Worm (Caenorhabditis elegans) whole organism, L1 larva: ENCODE measurements around the gene C54F6.20.

Experiments
- aha-1 ChIP-seq: fragments of 150-350 bp; optimal IDR thresholded peaks from 2 replicates; lab custom pipeline; 2014; ENCODE audit warnings: missing biosample characterization, missing genetic modification characterization
- zag-1 ChIP-seq: fragments of 150-350 bp; optimal IDR thresholded peaks from 2 replicates; lab custom pipeline; 2014; ENCODE audit warnings: missing biosample characterization, missing genetic modification characterization

DNA sequence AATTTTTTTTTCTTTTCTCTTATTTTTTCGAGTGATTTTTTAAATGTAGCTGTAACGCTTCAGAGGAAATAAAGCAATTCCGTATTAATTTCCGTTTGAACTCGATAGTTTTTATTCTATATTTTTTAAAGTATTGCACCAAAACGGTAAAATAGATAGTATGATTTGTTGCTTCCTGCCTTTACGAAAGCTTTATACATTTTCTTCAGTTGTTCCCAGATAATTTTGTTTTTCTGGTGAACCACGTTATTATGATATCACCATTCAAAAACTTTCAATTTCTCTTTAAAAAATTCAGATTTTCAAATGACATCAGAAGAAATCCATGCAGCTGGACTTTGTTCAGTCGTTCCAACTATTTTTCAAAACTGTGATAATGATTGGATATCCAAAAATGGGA is 9.6 kb upstream of the C54F6.20 start, which contains the start of gene srb-18:
- TF ChIP-seq aha-1 (no peak), zag-1 (tag; lab: Kevin White, UChicago) (no peak)
